Fruit fly (Drosophila melanogaster) whole organism, pupa: Measurements from ENCODE around the gene CG13999.

Source experiments
- CG10348 ChIP-seq: fragments of 200-800 bp; sonication (Bioruptor generic); IDR thresholded peaks from 2 replicates; pipeline ENCODE4 v1.3.6; 2022; ENCODE audit warnings: missing biosample characterization, missing genetic modification characterization
- CG12605 ChIP-seq: fragments of 200-800 bp; sonication (Bioruptor generic); IDR thresholded peaks from 2 replicates; pipeline ENCODE4 v1.3.6; 2022; ENCODE audit warnings: missing biosample characterization, missing genetic modification characterization
- CG13204 ChIP-seq: fragments of 200-800 bp; sonication (Bioruptor generic); optimal IDR thresholded peaks from 2 replicates; lab custom pipeline; 2018; ENCODE audit warnings: missing biosample characterization, mild to moderate bottlenecking, missing genetic modification characterization, moderate library complexity
- CG14655 ChIP-seq: fragments of 200-800 bp; sonication (Bioruptor generic); optimal IDR thresholded peaks from 3 replicates; lab custom pipeline; 2017; ENCODE audit warnings: mild to moderate bottlenecking, missing biosample characterization, missing genetic modification reagents, missing genetic modification characterization
- CG15710 ChIP-seq: fragments of 200-800 bp; sonication (Bioruptor generic); optimal IDR thresholded peaks from 2 replicates; lab custom pipeline; 2018; ENCODE audit warnings: missing biosample characterization, mild to moderate bottlenecking, missing genetic modification characterization, moderate library complexity
- CG17806 ChIP-seq: fragments of 200-800 bp; sonication (Bioruptor generic); optimal IDR thresholded peaks from 2 replicates; lab custom pipeline; 2018; ENCODE audit warnings: missing biosample characterization, mild to moderate bottlenecking, missing genetic modification characterization, moderate library complexity
- CG32121 ChIP-seq: fragments of 200-800 bp; sonication (Bioruptor generic); IDR thresholded peaks from 2 replicates; pipeline ENCODE4 v1.3.6; 2022; ENCODE audit warnings: missing biosample characterization, missing genetic modification characterization
- CG34367 ChIP-seq: fragments of 200-800 bp; sonication (Bioruptor generic); optimal IDR thresholded peaks from 2 replicates; lab custom pipeline; 2018; ENCODE audit warnings: missing biosample characterization, mild to moderate bottlenecking, missing genetic modification characterization
- CG4496 ChIP-seq: fragments of 200-800 bp; sonication (Bioruptor generic); IDR thresholded peaks from 3 replicates; pipeline ENCODE4 v1.3.6; 2022; ENCODE audit warnings: missing biosample characterization, missing genetic modification characterization
- CG8159 ChIP-seq: fragments of 200-800 bp; sonication (Bioruptor generic); optimal IDR thresholded peaks from 3 replicates; lab custom pipeline; 2018; ENCODE audit warnings: missing biosample characterization, mild to moderate bottlenecking, missing genetic modification characterization, moderate library complexity
- CG8301 ChIP-seq: fragments of 200-800 bp; sonication (Bioruptor generic); optimal IDR thresholded peaks from 2 replicates; lab custom pipeline; 2018; ENCODE audit warnings: missing biosample characterization, mild to moderate bottlenecking, missing genetic modification characterization
- CG9948 ChIP-seq: fragments of 200-800 bp; sonication (Bioruptor generic); optimal IDR thresholded peaks from 2 replicates; lab custom pipeline; 2018; ENCODE audit warnings: missing biosample characterization, mild to moderate bottlenecking, missing genetic modification characterization, moderate library complexity
- D1 ChIP-seq: fragments of 200-800 bp; sonication (Bioruptor generic); optimal IDR thresholded peaks from 2 replicates; lab custom pipeline; 2018; ENCODE audit warnings: missing biosample characterization, mild to moderate bottlenecking, missing genetic modification characterization, moderate library complexity
- EcR ChIP-seq: fragments of 200-800 bp; sonication (Bioruptor generic); optimal IDR thresholded peaks from 3 replicates; lab custom pipeline; 2019; ENCODE audit warnings: missing biosample characterization, missing genetic modification characterization, mild to moderate bottlenecking, moderate library complexity, missing genetic modification reagents
- Ets98B ChIP-seq: fragments of 200-800 bp; sonication (Bioruptor generic); IDR thresholded peaks from 2 replicates; pipeline ENCODE4 v1.3.6; 2022; ENCODE audit warnings: missing biosample characterization, missing genetic modification characterization
- Pif1A ChIP-seq: fragments of 200-800 bp; sonication (Bioruptor generic); optimal IDR thresholded peaks from 3 replicates; lab custom pipeline; 2016; ENCODE audit warnings: missing biosample characterization, missing genetic modification characterization
- Pif1B ChIP-seq: fragments of 200-800 bp; sonication (Bioruptor generic); optimal IDR thresholded peaks from 3 replicates; lab custom pipeline; 2016; ENCODE audit warnings: missing biosample characterization, missing genetic modification characterization
- Snoo ChIP-seq: fragments of 200-800 bp; sonication (Bioruptor generic); optimal IDR thresholded peaks from 3 replicates; lab custom pipeline; 2017; ENCODE audit warnings: missing biosample characterization, mild to moderate bottlenecking, missing genetic modification characterization, inconsistent platforms
- fd96Ca ChIP-seq: fragments of 200-800 bp; sonication (Bioruptor generic); IDR thresholded peaks from 3 replicates; pipeline ENCODE4 v1.3.6; 2022; ENCODE audit warnings: missing biosample characterization, missing genetic modification characterization
- gl ChIP-seq: fragments of 200-800 bp; sonication (Bioruptor generic); optimal IDR thresholded peaks from 2 replicates; lab custom pipeline; 2018; ENCODE audit warnings: missing biosample characterization, mild to moderate bottlenecking, missing genetic modification characterization
- rn ChIP-seq: fragments of 200-800 bp; sonication (Bioruptor generic); IDR thresholded peaks from 2 replicates; pipeline ENCODE4 v1.3.6; 2022; ENCODE audit warnings: missing biosample characterization, missing genetic modification characterization

The CG13999 gene

DNA sequence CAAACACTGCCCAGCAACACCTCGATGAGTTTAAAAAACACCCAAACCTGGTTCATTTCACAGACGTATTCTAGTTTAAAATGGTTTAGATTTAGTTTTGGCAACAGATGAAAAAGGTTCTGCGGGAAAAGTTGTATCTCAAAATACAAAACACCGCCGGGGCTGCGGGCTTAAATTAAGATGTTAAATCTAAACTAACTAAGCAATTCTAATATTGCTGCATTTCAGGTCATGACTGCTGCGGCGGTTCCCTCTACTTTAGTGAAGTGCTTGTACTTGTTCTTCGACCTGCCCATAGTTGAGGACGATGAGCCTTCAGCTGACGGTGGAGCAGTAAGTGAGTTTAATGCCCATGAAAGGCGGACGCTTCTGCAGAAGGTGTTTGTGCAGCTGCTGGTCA, 46.1 kb downstream of the CG13999 start, which contains the start of gene CG14000:
CG14000 (minus strand) TSS at position 101 of the 400 bp plus-strand sequence.
- TF ChIP-seq EcR (GFP tag; lab: Kevin White, UChicago) = no peak
- no peak for TF ChIP-seq Ets98B (GFP tag; lab: Robert Waterston, UW)
- no peak for TF ChIP-seq CG34367 (tag; lab: Kevin White, UChicago)
- no peak for TF ChIP-seq fd96Ca
- no peak for TF ChIP-seq CG8301 (tag; lab: Kevin White, UChicago)
- no peak for TF ChIP-seq gl
- no peak for TF ChIP-seq CG13204 (GFP tag; lab: Kevin White, UChicago)
- no peak for TF ChIP-seq CG9948 (tag; lab: Kevin White, UChicago)
- TF ChIP-seq rn (GFP tag; lab: Robert Waterston, UW) = no peak
- TF ChIP-seq Pif1B = no peak
- no peak for TF ChIP-seq CG15710 (tag; lab: Kevin White, UChicago)
- no peak for TF ChIP-seq CG10348
- no peak for TF ChIP-seq CG4496 (GFP tag; lab: Robert Waterston, UW)
- TF ChIP-seq CG17806 (tag; lab: Kevin White, UChicago) = no peak
- TF ChIP-seq CG12605 (GFP tag; lab: Robert Waterston, UW) = no peak
- TF ChIP-seq Pif1A (GFP tag; lab: Kevin White, UChicago) = no peak
- TF ChIP-seq CG8159 (tag; lab: Kevin White, UChicago) = no peak
- no peak for TF ChIP-seq CG32121 (GFP tag; lab: Robert Waterston, UW)
- no peak for TF ChIP-seq Snoo (tag; lab: Kevin White, UChicago)
- no peak for TF ChIP-seq CG14655
- TF ChIP-seq, all 21 proteins: peak for 0

DNA sequence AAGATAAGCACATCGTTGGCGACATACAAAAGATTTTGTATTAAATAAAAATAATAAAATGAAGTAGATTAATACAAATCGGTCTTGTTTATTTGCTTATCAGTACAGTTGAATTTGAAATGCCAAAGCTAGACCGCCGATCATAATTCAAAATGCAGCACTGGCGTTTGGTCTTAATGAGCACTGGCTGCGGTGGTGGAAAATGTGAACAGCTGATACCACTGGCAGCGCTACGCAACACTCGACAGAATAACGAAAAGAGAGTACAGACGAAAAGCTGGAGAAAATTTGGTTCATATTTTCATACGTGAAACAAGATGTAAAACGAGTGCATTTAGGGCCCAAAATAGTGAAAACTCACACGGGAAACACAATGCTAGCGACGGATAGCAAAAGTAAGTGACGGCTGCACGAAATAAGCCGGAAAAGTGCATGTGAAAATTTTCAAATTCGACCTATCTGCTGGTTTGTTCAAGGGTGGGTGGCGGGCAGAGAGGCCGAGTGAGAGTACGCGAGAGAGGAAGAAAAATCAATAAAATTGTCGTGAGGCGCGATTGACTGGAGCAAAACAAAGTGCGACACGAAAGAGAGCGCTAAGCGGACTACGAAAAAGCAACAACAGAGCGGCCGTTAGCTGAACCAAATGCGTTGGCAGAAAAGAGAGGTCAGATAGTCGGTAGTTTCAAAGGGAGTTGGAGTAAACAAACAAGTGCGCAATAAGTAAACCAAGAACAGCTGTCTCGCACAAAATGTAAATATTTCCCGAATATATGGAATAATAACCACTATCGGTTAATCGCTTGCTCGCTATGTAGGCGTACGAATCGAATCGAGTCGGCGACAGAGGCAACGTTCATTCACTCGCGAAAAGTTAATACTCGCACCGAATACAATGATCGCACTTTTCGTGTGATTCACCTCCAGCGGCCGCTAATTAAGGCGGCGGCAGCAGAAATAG, 49.1 kb downstream of the CG13999 start, which contains the start of gene bchs:
bchs (plus strand) TSS at position 277 of the 958 bp plus-strand sequence.
- TF ChIP-seq Pif1A (GFP tag; lab: Kevin White, UChicago) (no peak), Snoo (tag; lab: Kevin White, UChicago) (no peak), fd96Ca (no peak), CG8159 (tag; lab: Kevin White, UChicago) (no peak), CG10348 (no peak), CG32121 (GFP tag; lab: Robert Waterston, UW) (0 out of 2 replicates have a peak, but pooled peaks have one; percentile 12), CG17806 (tag; lab: Kevin White, UChicago) (no peak), Pif1B (peak; percentile 21), Ets98B (GFP tag; lab: Robert Waterston, UW) (no peak), EcR (GFP tag; lab: Kevin White, UChicago) (peak; percentile 60), CG8301 (tag; lab: Kevin White, UChicago) (no peak), D1 (tag; lab: Kevin White, UChicago) (no peak), CG4496 (GFP tag; lab: Robert Waterston, UW) (no peak), CG13204 (GFP tag; lab: Kevin White, UChicago) (peak; percentile 0), rn (GFP tag; lab: Robert Waterston, UW) (no peak), CG12605 (GFP tag; lab: Robert Waterston, UW) (peak; percentile 45; the same call in 1 of the 2 replicates), gl (no peak), CG9948 (tag; lab: Kevin White, UChicago) (no peak), CG14655 (no peak), CG34367 (tag; lab: Kevin White, UChicago) (no peak), CG15710 (tag; lab: Kevin White, UChicago) (no peak)
